Worm (Caenorhabditis elegans): Measurements from ENCODE around the gene vpat-1.
A peak's percentile ranks its signal among the peaks of the same experiment; 100 is the strongest.

- TF ChIP-seq snpc-4 (tag; optimal IDR thresholded peaks at IDR 0.05) (no peak), fkh-10 (GFP tag; optimal IDR thresholded peaks at IDR 0.05) (no peak), nhr-10 (tag; optimal IDR thresholded peaks at IDR 0.05) (no peak), lin-39 (tag; optimal IDR thresholded peaks at IDR 0.05) (no peak), ztf-11 (tag; optimal IDR thresholded peaks at IDR 0.05) (no peak), mdl-1 (tag; optimal IDR thresholded peaks at IDR 0.05) (peak in 1 of 2 experiments; percentile 35), ama-1 (optimal IDR thresholded peaks at IDR 0.05) (no peak), sdz-12 (GFP tag; optimal IDR thresholded peaks at IDR 0.05) (no peak), pqm-1 (tag; optimal IDR thresholded peaks at IDR 0.05) (no peak), lin-13 (GFP tag; optimal IDR thresholded peaks at IDR 0.05) (no peak), unc-62 (GFP tag; optimal IDR thresholded peaks at IDR 0.05 in 1 of 2) (peak in 1 of 2 experiments; percentile 37), unc-62 (tag; optimal IDR thresholded peaks at IDR 0.05) (no peak), ceh-28 (tag; optimal IDR thresholded peaks at IDR 0.05) (no peak), F37D6.2 (tag; optimal IDR thresholded peaks at IDR 0.05) (peak; percentile 24), daf-12 (tag; optimal IDR thresholded peaks at IDR 0.05) (no peak)
Observed at ce11 chrX:1021835-1022311, 24.1 kb downstream of the vpat-1 start.

Measured in whole organism, L4 larva.